Worm (Caenorhabditis elegans): ENCODE results near the gene tftc-1.

DNA sequence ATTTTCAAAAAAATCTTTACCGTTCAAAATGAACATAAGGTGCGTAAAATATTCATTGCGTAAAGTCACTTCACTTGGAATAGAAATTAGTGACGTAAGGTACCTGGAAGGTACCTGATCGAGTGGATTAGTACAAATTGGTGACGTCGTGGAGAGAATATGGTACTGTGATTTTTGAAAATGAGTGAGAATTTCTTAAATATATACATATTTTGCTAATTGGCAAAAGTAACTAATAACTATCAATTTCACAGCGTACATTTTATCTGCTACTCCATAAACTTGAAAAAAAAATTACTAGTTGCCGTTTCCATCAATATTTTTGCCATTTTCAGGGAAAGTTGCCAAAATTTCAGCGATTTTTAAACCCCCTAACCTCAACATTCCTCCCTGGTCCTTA, 67.7 kb downstream of the tftc-1 start:
- no peak for TF ChIP-seq unc-39 (tag; optimal IDR thresholded peaks at IDR 0.05)
- no peak for TF ChIP-seq ztf-11 (tag; optimal IDR thresholded peaks at IDR 0.05)
- TF ChIP-seq lin-39 (tag; optimal IDR thresholded peaks at IDR 0.05): no peak
- TF ChIP-seq nhr-12 (tag; optimal IDR thresholded peaks at IDR 0.05): no peak
- no peak for TF ChIP-seq egl-27 (tag; optimal IDR thresholded peaks at IDR 0.05)

Data from whole organism, L3 larva.